Worm (Caenorhabditis elegans) whole organism, L4 larva: Measurements from ENCODE around the gene msp-152.

Source experiments
- F26F4.8 ChIP-seq: fragments of 200-800 bp; sonication (Bioruptor generic); conservative IDR thresholded peaks from 2 replicates; pipeline ENCODE4 v1.3.6; 2022; ENCODE audit warnings: missing genetic modification characterization, missing compliant biosample characterization
- F37D6.2 ChIP-seq: sonication (generic microtip); optimal IDR thresholded peaks from 2 replicates; lab custom pipeline; 2016; ENCODE audit warnings: mild to moderate bottlenecking, missing genetic modification characterization, missing compliant biosample characterization
- F49E8.2 ChIP-seq: sonication (generic microtip); optimal IDR thresholded peaks from 2 replicates; lab custom pipeline; 2016; ENCODE audit warnings: missing compliant biosample characterization, mild to moderate bottlenecking, missing genetic modification characterization, borderline replicate concordance
- R02D3.7 ChIP-seq: fragments of 150-350 bp; sonication (generic microtip); optimal IDR thresholded peaks from 3 replicates; lab custom pipeline; 2014; ENCODE audit warnings: missing biosample characterization, missing genetic modification characterization
- T26A8.4 ChIP-seq: fragments of 200-800 bp; sonication (Bioruptor generic); IDR thresholded peaks from 2 replicates; pipeline ENCODE4 v1.3.6; 2022; ENCODE audit warnings: missing genetic modification characterization, missing compliant biosample characterization
- Y48G9A.11 ChIP-seq: fragments of 200-800 bp; sonication (Bioruptor generic); IDR thresholded peaks from 2 replicates; pipeline ENCODE4 v1.3.6; 2022; ENCODE audit warnings: missing genetic modification reagents, missing genetic modification characterization, missing compliant biosample characterization
- Y5F2A.4 ChIP-seq: fragments of 200-800 bp; sonication (Bioruptor generic); optimal IDR thresholded peaks from 2 replicates; lab custom pipeline; 2018; ENCODE audit warnings: mild to moderate bottlenecking, missing genetic modification characterization, missing compliant biosample characterization
- Y75B8A.6 ChIP-seq: fragments of 200-800 bp; sonication (Bioruptor generic); IDR thresholded peaks from 2 replicates; pipeline ENCODE4 v1.3.6; 2022; ENCODE audit warnings: missing genetic modification reagents, missing genetic modification characterization, missing compliant biosample characterization
- ZK337.2 ChIP-seq: fragments of 200-800 bp; sonication (Bioruptor generic); IDR thresholded peaks from 2 replicates; pipeline ENCODE4 v1.3.6; 2022; ENCODE audit warnings: missing genetic modification reagents, missing genetic modification characterization, missing compliant biosample characterization
- arid-1 ChIP-seq: fragments of 200-800 bp; sonication (Bioruptor generic); conservative IDR thresholded peaks from 2 replicates; pipeline ENCODE4 v1.3.6; 2022; ENCODE audit warnings: missing genetic modification reagents, missing genetic modification characterization, missing compliant biosample characterization
- attf-4 ChIP-seq: sonication (generic microtip); optimal IDR thresholded peaks from 3 replicates; lab custom pipeline; 2017; ENCODE audit warnings: missing biosample characterization, missing genetic modification characterization
- ceh-28 ChIP-seq: fragments of 150-350 bp; optimal IDR thresholded peaks from 2 replicates; lab custom pipeline; 2014; ENCODE audit warnings: missing biosample characterization, missing genetic modification reagents, missing genetic modification characterization
- ceh-32 ChIP-seq: sonication (generic microtip); optimal IDR thresholded peaks from 2 replicates; lab custom pipeline; 2016; ENCODE audit warnings: mild to moderate bottlenecking, missing genetic modification characterization, missing compliant biosample characterization; ENCODE audit not compliant: poor library complexity
- ceh-62 ChIP-seq: sonication (generic microtip); optimal IDR thresholded peaks from 2 replicates; lab custom pipeline; 2017; ENCODE audit warnings: missing biosample characterization, missing genetic modification characterization
- ces-1 ChIP-seq: fragments of 150-350 bp; sonication (generic microtip); optimal IDR thresholded peaks from 4 replicates; lab custom pipeline; 2014; ENCODE audit warnings: missing biosample characterization, missing genetic modification reagents, missing genetic modification characterization
- daf-12 ChIP-seq: fragments of 150-350 bp; optimal IDR thresholded peaks from 2 replicates; lab custom pipeline; 2014; ENCODE audit warnings: missing biosample characterization, missing genetic modification reagents, missing genetic modification characterization
- daf-8 ChIP-seq: fragments of 200-800 bp; sonication (Bioruptor generic); IDR thresholded peaks from 2 replicates; pipeline ENCODE4 v1.3.6; 2022; ENCODE audit warnings: missing genetic modification characterization, missing compliant biosample characterization
- dmd-6 ChIP-seq: fragments of 200-800 bp; sonication (Bioruptor generic); IDR thresholded peaks from 2 replicates; pipeline ENCODE4 v1.3.6; 2022; ENCODE audit warnings: missing genetic modification reagents, missing genetic modification characterization, missing compliant biosample characterization
- dpl-1 ChIP-seq: fragments of 150-350 bp; optimal IDR thresholded peaks from 2 replicates; lab custom pipeline; 2014; ENCODE audit warnings: missing biosample characterization, missing genetic modification reagents, missing genetic modification characterization
- duxl-1 ChIP-seq: sonication (generic microtip); optimal IDR thresholded peaks from 2 replicates; lab custom pipeline; 2016; ENCODE audit warnings: mild to moderate bottlenecking, missing genetic modification characterization, moderate library complexity, missing compliant biosample characterization; ENCODE audit not compliant: poor library complexity
- dve-1 ChIP-seq: sonication (generic microtip); optimal IDR thresholded peaks from 2 replicates; lab custom pipeline; 2017; ENCODE audit warnings: antibody characterized with exemption, mild to moderate bottlenecking, missing genetic modification characterization, missing compliant biosample characterization; ENCODE audit not compliant: insufficient read depth
- egl-43 ChIP-seq: fragments of 200-800 bp; sonication (Bioruptor generic); IDR thresholded peaks from 2 replicates; pipeline ENCODE4 v1.3.6; 2022; ENCODE audit warnings: missing genetic modification reagents, missing genetic modification characterization, missing compliant biosample characterization
- fkh-10 ChIP-seq: fragments of 150-350 bp; optimal IDR thresholded peaks from 2 replicates; lab custom pipeline; 2014; ENCODE audit warnings: missing biosample characterization, missing genetic modification reagents, missing genetic modification characterization
- gei-8 ChIP-seq: fragments of 200-800 bp; sonication (Bioruptor generic); optimal IDR thresholded peaks from 2 replicates; lab custom pipeline; 2018; ENCODE audit warnings: mild to moderate bottlenecking, missing genetic modification characterization, missing compliant biosample characterization
- hif-1 ChIP-seq, 2 experiments: sonication (generic microtip); optimal IDR thresholded peaks; 2 replicates each; lab custom pipeline; 2016 to 2017; ENCODE audit warnings: missing compliant biosample characterization in 2 of 2, missing genetic modification characterization in 2 of 2, missing genetic modification reagents in 2 of 2, missing genotype in 2 of 2, mild to moderate bottlenecking in 1 of 2
- hlh-11 ChIP-seq: fragments of 200-800 bp; sonication (Bioruptor generic); optimal IDR thresholded peaks from 2 replicates; lab custom pipeline; 2018; ENCODE audit warnings: mild to moderate bottlenecking, missing genetic modification characterization, missing compliant biosample characterization
- hlh-30 ChIP-seq: sonication (generic microtip); optimal IDR thresholded peaks from 2 replicates; lab custom pipeline; 2017; ENCODE audit warnings: antibody characterized with exemption, mild to moderate bottlenecking, missing genetic modification characterization, missing compliant biosample characterization; ENCODE audit not compliant: insufficient read depth
- jun-1 ChIP-seq: fragments of 150-350 bp; optimal IDR thresholded peaks from 2 replicates; lab custom pipeline; 2014; ENCODE audit warnings: missing biosample characterization, missing genetic modification reagents, missing genetic modification characterization
- lim-7 ChIP-seq: fragments of 200-800 bp; sonication (Bioruptor generic); IDR thresholded peaks from 2 replicates; pipeline ENCODE4 v1.3.6; 2022; ENCODE audit warnings: missing genetic modification characterization, missing compliant biosample characterization
- lin-1 ChIP-seq: fragments of 200-800 bp; sonication (Bioruptor generic); IDR thresholded peaks from 2 replicates; pipeline ENCODE4 v1.3.6; 2022; ENCODE audit warnings: missing genetic modification reagents, missing genetic modification characterization, missing compliant biosample characterization
- lin-38 ChIP-seq: fragments of 200-800 bp; sonication (Bioruptor generic); IDR thresholded peaks from 2 replicates; pipeline ENCODE4 v1.3.6; 2022; ENCODE audit warnings: missing genetic modification reagents, missing genetic modification characterization, missing compliant biosample characterization
- lsy-2 ChIP-seq, 2 experiments: fragments of 150-350 bp in 1 of 2; sonication (generic microtip) in 1 of 2; optimal IDR thresholded peaks; 2 replicates each; lab custom pipeline; 2014 to 2017; ENCODE audit warnings: missing biosample characterization in 2 of 2, missing genetic modification characterization in 2 of 2
- madf-5 ChIP-seq, 2 experiments: fragments of 200-800 bp; sonication (Bioruptor generic); IDR thresholded peaks; 2 replicates each; pipeline ENCODE4 v1.3.6; 2022; ENCODE audit warnings: missing compliant biosample characterization in 2 of 2, missing genetic modification characterization in 2 of 2
- mep-1 ChIP-seq: fragments of 150-350 bp; sonication (generic microtip); optimal IDR thresholded peaks from 3 replicates; lab custom pipeline; 2014; ENCODE audit warnings: missing biosample characterization, missing genetic modification characterization
- mes-2 ChIP-seq: sonication (generic microtip); optimal IDR thresholded peaks from 2 replicates; lab custom pipeline; 2016; ENCODE audit warnings: missing genotype, mild to moderate bottlenecking, missing genetic modification characterization, missing compliant biosample characterization; ENCODE audit not compliant: poor library complexity, severe bottlenecking
- mxl-2 ChIP-seq: fragments of 200-800 bp; sonication (Bioruptor generic); conservative IDR thresholded peaks from 2 replicates; pipeline ENCODE4 v1.3.6; 2022; ENCODE audit warnings: missing genetic modification reagents, missing genetic modification characterization, missing compliant biosample characterization
- nhr-237 ChIP-seq: sonication (generic microtip); optimal IDR thresholded peaks from 2 replicates; lab custom pipeline; 2017; ENCODE audit warnings: missing biosample characterization, missing genetic modification characterization
- nhr-28 ChIP-seq: fragments of 150-350 bp; optimal IDR thresholded peaks from 2 replicates; lab custom pipeline; 2014; ENCODE audit warnings: missing biosample characterization, missing genetic modification characterization
- php-3 ChIP-seq: fragments of 200-800 bp; sonication (Bioruptor generic); IDR thresholded peaks from 2 replicates; pipeline ENCODE4 v1.3.6; 2022; ENCODE audit warnings: missing genetic modification reagents, missing genetic modification characterization, missing compliant biosample characterization
- sdz-12 ChIP-seq: fragments of 200-800 bp; sonication (Bioruptor generic); optimal IDR thresholded peaks from 2 replicates; lab custom pipeline; 2018; ENCODE audit warnings: mild to moderate bottlenecking, missing genetic modification characterization, missing compliant biosample characterization
- skn-1 ChIP-seq: fragments of 150-350 bp; optimal IDR thresholded peaks from 2 replicates; lab custom pipeline; 2014; ENCODE audit warnings: missing biosample characterization, missing genetic modification characterization
- snpc-1.2 ChIP-seq: fragments of 200-800 bp; sonication (Bioruptor generic); IDR thresholded peaks from 2 replicates; pipeline ENCODE4 v1.3.6; 2022; ENCODE audit warnings: missing genetic modification reagents, missing genetic modification characterization, missing compliant biosample characterization
- spr-3 ChIP-seq: fragments of 200-800 bp; sonication (Bioruptor generic); optimal IDR thresholded peaks from 2 replicates; lab custom pipeline; 2018; ENCODE audit warnings: mild to moderate bottlenecking, missing genetic modification characterization, missing compliant biosample characterization
- tag-97 ChIP-seq: fragments of 200-800 bp; sonication (Bioruptor generic); IDR thresholded peaks from 2 replicates; pipeline ENCODE4 v1.3.6; 2022; ENCODE audit warnings: missing genetic modification characterization, missing compliant biosample characterization
- unc-62 ChIP-seq, 3 experiments: fragments of 150-350 bp in 1 of 3; sonication (generic microtip); optimal IDR thresholded peaks in 2 of 3; peaks in 1 of 3; 1 replicate in 1 of 3; 2 replicates in 2 of 3; lab custom pipeline; 2014 to 2017; ENCODE audit warnings: missing biosample characterization in 3 of 3, missing genetic modification characterization in 3 of 3, missing genetic modification reagents in 3 of 3, missing genotype in 1 of 3
- vab-7 ChIP-seq: fragments of 200-800 bp; sonication (Bioruptor generic); IDR thresholded peaks from 2 replicates; pipeline ENCODE4 v1.3.6; 2022; ENCODE audit warnings: missing genetic modification reagents, missing genetic modification characterization, missing compliant biosample characterization
- zip-11 ChIP-seq: fragments of 200-800 bp; sonication (Bioruptor generic); IDR thresholded peaks from 2 replicates; pipeline ENCODE4 v1.3.6; 2022; ENCODE audit warnings: missing genetic modification characterization, missing compliant biosample characterization
- ztf-7 ChIP-seq: fragments of 150-350 bp; optimal IDR thresholded peaks from 2 replicates; lab custom pipeline; 2014; ENCODE audit warnings: missing biosample characterization, missing genetic modification characterization

msp-152 gene

DNA sequence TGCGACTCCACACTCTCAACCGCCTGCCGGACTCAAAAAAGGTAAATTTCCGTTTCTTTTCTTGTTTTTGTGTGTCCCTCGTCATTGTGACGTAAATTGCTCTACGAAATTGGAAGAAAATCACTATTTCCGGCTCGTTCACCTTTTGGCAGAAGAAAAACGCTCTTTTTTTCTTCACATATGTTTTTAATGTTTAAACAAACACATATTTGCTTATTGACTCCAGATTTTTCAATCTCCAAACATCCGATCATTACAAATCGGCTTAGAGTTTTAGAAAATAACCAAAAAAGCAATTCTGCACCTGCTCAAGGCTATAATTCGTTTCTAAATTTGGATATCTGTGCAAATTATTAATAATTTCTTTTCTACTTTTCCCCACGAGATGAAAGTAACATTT lies 26.9 kb upstream of the msp-152 start:
- TF ChIP-seq dmd-6 (GFP tag; lab: Robert Waterston, UW): no peak
- TF ChIP-seq Y75B8A.6 (GFP tag; lab: Robert Waterston, UW): 0 out of 2 replicates have a peak, but pooled peaks have one; percentile 13
- TF ChIP-seq, all 104 proteins: peak for 1

DNA sequence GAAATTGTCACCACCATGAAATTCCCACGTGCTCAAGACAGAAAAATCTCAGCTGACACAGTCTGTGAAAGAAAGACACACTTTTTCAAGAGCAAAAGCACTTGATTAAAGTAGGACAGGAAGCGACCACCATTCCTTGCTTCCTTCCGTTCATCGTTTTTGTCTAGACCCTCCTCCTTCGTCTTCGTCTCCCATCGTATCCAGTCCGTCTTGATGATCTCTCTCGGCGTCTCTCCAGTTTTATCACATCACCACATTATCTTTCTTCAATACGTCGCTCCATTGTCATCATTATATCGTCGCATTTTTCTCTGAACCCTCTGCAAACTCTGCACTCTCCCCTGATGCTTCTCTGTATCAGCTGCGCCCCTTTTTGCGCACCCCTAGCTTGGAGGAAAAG lies 24.7 kb upstream of the msp-152 start:
- no peak for TF ChIP-seq mep-1
- TF ChIP-seq ceh-32: no peak
- TF ChIP-seq Y5F2A.4 (GFP tag; lab: Kevin White, UChicago): no peak
- TF ChIP-seq hlh-30 (tag; lab: Kevin White, UChicago): peak; percentile 68
- TF ChIP-seq nhr-237 (tag; lab: Kevin White, UChicago): no peak
- no peak for TF ChIP-seq attf-4 (tag; lab: Kevin White, UChicago)
- TF ChIP-seq lin-38 (GFP tag; lab: Robert Waterston, UW): no peak
- TF ChIP-seq mxl-2 (GFP tag; lab: Robert Waterston, UW): no peak
- peak; percentile 29; the same call in 1 of the 2 replicates for TF ChIP-seq egl-43 (GFP tag; lab: Robert Waterston, UW)
- no peak for TF ChIP-seq duxl-1
- no peak for TF ChIP-seq lim-7 (GFP tag; lab: Robert Waterston, UW)
- TF ChIP-seq F49E8.2 (tag; lab: Kevin White, UChicago): no peak
- no peak for TF ChIP-seq ces-1 (GFP tag; lab: Kevin White, UChicago)
- no peak for TF ChIP-seq F26F4.8 (GFP tag; lab: Robert Waterston, UW)
- TF ChIP-seq dpl-1: no peak
- no peak for TF ChIP-seq ZK337.2 (GFP tag; lab: Robert Waterston, UW)
- no peak for TF ChIP-seq R02D3.7 (tag; lab: Kevin White, UChicago)
- peak in 1 of 2 experiments; percentile 16 for TF ChIP-seq lsy-2 (tag; optimal IDR thresholded peaks at IDR 0.05; lab: Kevin White, UChicago)
- no peak for TF ChIP-seq vab-7 (GFP tag; lab: Robert Waterston, UW)
- no peak for TF ChIP-seq spr-3
- no peak for TF ChIP-seq php-3 (GFP tag; lab: Robert Waterston, UW)
- TF ChIP-seq ceh-28 (tag; lab: Kevin White, UChicago): no peak
- no peak for TF ChIP-seq gei-8
- TF ChIP-seq F37D6.2 (tag; lab: Kevin White, UChicago): no peak
- peak in 1 of 2 experiments; percentile 70 for TF ChIP-seq unc-62 (GFP tag; optimal IDR thresholded peaks at IDR 0.05 in 1 of 2; lab: Kevin White, UChicago)
- TF ChIP-seq unc-62 (tag; optimal IDR thresholded peaks at IDR 0.05; lab: Kevin White, UChicago): no peak
- TF ChIP-seq zip-11 (GFP tag; lab: Robert Waterston, UW): no peak
- TF ChIP-seq daf-8: no peak
- TF ChIP-seq hif-1 (tag; optimal IDR thresholded peaks at IDR 0.05; lab: Kevin White, UChicago): no peak
- no peak for TF ChIP-seq jun-1
- TF ChIP-seq fkh-10 (GFP tag; lab: Kevin White, UChicago): no peak
- TF ChIP-seq dve-1: no peak
- no peak for TF ChIP-seq madf-5 (GFP tag; IDR thresholded peaks at IDR 0.05; lab: Robert Waterston, UW)
- no peak for TF ChIP-seq arid-1 (GFP tag; lab: Robert Waterston, UW)
- TF ChIP-seq skn-1 (tag; lab: Kevin White, UChicago): no peak
- TF ChIP-seq daf-12 (tag; lab: Kevin White, UChicago): no peak
- no peak for TF ChIP-seq ceh-62 (tag; lab: Kevin White, UChicago)
- no peak for TF ChIP-seq sdz-12 (GFP tag; lab: Kevin White, UChicago)
- TF ChIP-seq snpc-1.2 (GFP tag; lab: Robert Waterston, UW): no peak
- TF ChIP-seq mes-2: peak; percentile 2
- TF ChIP-seq Y48G9A.11 (GFP tag; lab: Robert Waterston, UW): no peak
- TF ChIP-seq ztf-7: no peak
- peak; percentile 32 for TF ChIP-seq nhr-28 (tag; lab: Kevin White, UChicago)
- TF ChIP-seq hlh-11 (tag; lab: Kevin White, UChicago): peak; percentile 59
- no peak for TF ChIP-seq tag-97 (GFP tag; lab: Robert Waterston, UW)
- TF ChIP-seq T26A8.4: no peak
- no peak for TF ChIP-seq lin-1 (GFP tag; lab: Robert Waterston, UW)
